Worm (Caenorhabditis elegans): ENCODE data around the gene clh-1.

- no peak for TF ChIP-seq efl-1 (optimal IDR thresholded peaks at IDR 0.05)
- no peak for TF ChIP-seq efl-1 (GFP tag; optimal IDR thresholded peaks at IDR 0.05 in 1 of 2)
- TF ChIP-seq nhr-237 (tag; optimal IDR thresholded peaks at IDR 0.05) = no peak
Observed at ce11 chrII:11802451-11802850, 53.8 kb downstream of the clh-1 start, which contains the start of gene F43G6.17.
